Worm (Caenorhabditis elegans): ENCODE results near the gene K03B4.8.

K03B4.8 gene

DNA sequence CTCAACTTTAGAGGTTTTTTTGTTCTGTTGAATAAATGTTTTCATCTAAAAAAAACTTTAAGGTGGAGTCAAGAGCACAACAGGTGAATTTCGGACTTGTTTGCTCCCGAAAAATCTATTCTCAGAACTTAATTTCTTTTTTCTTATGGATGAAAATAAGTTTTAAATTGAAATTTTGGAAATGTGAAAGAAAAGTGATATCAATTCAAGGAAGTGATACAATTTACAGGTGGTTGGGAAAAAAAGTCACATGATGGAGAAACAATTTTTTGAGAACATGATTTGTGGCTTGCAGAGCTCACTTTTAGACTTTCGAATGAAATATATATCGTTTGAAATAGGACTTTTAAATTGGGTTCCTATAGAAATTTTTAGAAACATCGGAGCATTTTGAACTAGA is 33.2 kb upstream of the K03B4.8 start:
- TF ChIP-seq F49E8.2 (tag; optimal IDR thresholded peaks at IDR 0.05; ENCODE audit: borderline replicate concordance) (no peak), nhr-102 (tag; optimal IDR thresholded peaks at IDR 0.05) (no peak), daf-8 (GFP tag; IDR thresholded peaks at IDR 0.05) (no peak), ceh-44 (GFP tag; IDR thresholded peaks at IDR 0.05) (no peak), ces-1 (GFP tag; optimal IDR thresholded peaks at IDR 0.05) (no peak), zip-11 (GFP tag; IDR thresholded peaks at IDR 0.05) (no peak), fos-1 (tag; optimal IDR thresholded peaks at IDR 0.05) (no peak), mdl-1 (tag; optimal IDR thresholded peaks at IDR 0.05) (no peak), nhr-48 (tag; optimal IDR thresholded peaks at IDR 0.05) (no peak), nhr-42 (GFP tag; IDR thresholded peaks at IDR 0.05) (no peak), spr-3 (GFP tag; optimal IDR thresholded peaks at IDR 0.05) (no peak), ama-1 (optimal IDR thresholded peaks at IDR 0.05) (no peak), nhr-25 (tag; optimal IDR thresholded peaks at IDR 0.05; ENCODE audit: borderline replicate concordance, insufficient read depth) (no peak)

DNA sequence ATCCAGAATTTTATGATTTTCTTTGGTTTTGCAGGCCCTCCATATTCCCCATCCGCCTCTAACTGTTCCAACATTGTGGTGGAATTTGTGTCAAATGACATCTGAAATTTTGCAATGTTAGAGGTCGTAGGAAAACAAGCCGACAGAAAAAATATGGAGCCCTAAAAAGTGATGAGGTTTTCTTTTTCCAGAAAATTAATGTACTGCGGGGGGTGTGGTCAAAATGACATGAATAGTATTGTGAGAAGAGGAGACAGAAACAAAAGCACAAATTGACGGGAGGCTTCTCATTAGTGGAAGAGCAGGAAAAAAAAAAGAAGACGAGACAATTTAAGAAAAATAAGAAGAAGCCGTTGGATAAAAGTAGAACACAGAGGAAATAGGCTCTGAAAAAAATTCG is 25.8 kb upstream of the K03B4.8 start, which contains the start of gene ZC266.1:
TSS of gene ZC266.1 (minus strand) at position 101 of the 400 bp plus-strand sequence.
- TF ChIP-seq saeg-2 (GFP tag; IDR thresholded peaks at IDR 0.05) (no peak), pha-4 (GFP tag; IDR thresholded peaks at IDR 0.05) (no peak), pha-4 (tag; optimal IDR thresholded peaks at IDR 0.05) (no peak), F49E8.2 (tag; optimal IDR thresholded peaks at IDR 0.05; ENCODE audit: borderline replicate concordance) (no peak), hmg-1.1 (GFP tag; IDR thresholded peaks at IDR 0.05) (no peak), ztf-11 (tag; optimal IDR thresholded peaks at IDR 0.05) (no peak), set-16 (GFP tag; IDR thresholded peaks at IDR 0.05) (no peak), tra-1 (GFP tag; IDR thresholded peaks at IDR 0.05) (no peak), R02D3.7 (tag; optimal IDR thresholded peaks at IDR 0.05) (no peak), egl-27 (tag; optimal IDR thresholded peaks at IDR 0.05) (no peak), lim-7 (GFP tag; IDR thresholded peaks at IDR 0.05) (no peak), Y75B8A.6 (GFP tag; IDR thresholded peaks at IDR 0.05) (no peak), skn-1 (tag; optimal IDR thresholded peaks at IDR 0.05) (no peak), nhr-10 (tag; optimal IDR thresholded peaks at IDR 0.05) (no peak), nhr-48 (tag; optimal IDR thresholded peaks at IDR 0.05) (no peak), zag-1 (tag; optimal IDR thresholded peaks at IDR 0.05) (no peak), aha-1 (tag) (no peak)

DNA sequence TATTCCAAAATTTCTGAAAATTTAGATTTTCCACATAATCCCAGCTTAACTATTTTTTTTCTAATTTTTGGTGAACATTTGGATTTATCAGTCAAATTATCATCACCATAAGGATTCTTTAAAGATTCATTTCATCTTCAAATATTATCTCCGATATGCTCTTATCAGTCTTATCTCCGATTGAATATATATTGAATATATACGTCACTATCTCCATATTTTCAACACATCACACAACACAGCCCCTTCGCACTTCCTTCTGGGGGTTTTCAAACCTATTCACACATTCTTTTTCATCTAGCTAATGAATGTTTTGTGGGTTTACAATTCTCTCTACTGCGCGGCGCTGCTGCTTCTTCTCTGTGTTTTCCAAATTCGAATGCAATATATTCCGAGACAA is 24.3 kb upstream of the K03B4.8 start:
- TF ChIP-seq daf-19 (GFP tag; conservative IDR thresholded peaks at IDR 0.05) = no peak
- TF ChIP-seq pqm-1 (tag; optimal IDR thresholded peaks at IDR 0.05) = no peak
- TF ChIP-seq jun-1 (tag; optimal IDR thresholded peaks at IDR 0.05) = no peak
- no peak for TF ChIP-seq tra-1 (GFP tag; IDR thresholded peaks at IDR 0.05)
- TF ChIP-seq mxl-2 (GFP tag; conservative IDR thresholded peaks at IDR 0.05) = no peak
- no peak for TF ChIP-seq D1046.2 (GFP tag; IDR thresholded peaks at IDR 0.05)
- no peak for TF ChIP-seq unc-39 (tag; optimal IDR thresholded peaks at IDR 0.05)
- no peak for TF ChIP-seq unc-130 (GFP tag; optimal IDR thresholded peaks at IDR 0.05)
- TF ChIP-seq ceh-82 (tag; optimal IDR thresholded peaks at IDR 0.05) = no peak
- TF ChIP-seq lsy-2 (tag; optimal IDR thresholded peaks at IDR 0.05) = no peak

DNA sequence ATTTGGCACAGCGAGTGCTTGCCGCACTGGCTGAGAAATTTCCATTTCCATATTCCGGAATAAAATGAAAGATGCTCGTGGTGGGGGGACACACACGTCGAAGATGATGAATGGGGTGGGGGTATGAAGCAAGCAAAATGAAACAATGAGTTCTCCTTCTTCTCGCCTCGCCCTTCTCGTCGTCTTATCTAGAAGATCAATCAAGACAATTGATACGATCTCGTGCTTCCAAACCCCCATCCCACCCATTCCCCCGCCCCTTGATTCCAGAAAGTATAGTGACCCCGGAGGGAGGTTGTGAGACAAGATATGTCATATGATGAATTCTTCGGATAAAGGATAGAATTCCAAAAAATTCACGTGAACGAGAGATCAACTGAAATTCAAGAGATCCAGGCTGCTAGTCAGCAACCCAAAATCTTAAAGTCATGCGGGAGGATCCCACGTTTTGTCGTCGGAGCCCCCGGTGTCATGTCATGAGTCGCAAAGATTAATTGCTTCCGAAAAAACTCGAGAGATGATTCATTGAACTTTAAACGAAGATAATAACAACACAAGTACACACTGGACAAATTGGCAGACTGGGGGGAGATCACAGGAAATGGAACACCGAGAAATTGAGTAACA is 20.2 kb upstream of the K03B4.8 start:
- peak; percentile 37 for TF ChIP-seq hlh-11 (tag; optimal IDR thresholded peaks at IDR 0.05)
- TF ChIP-seq lsy-2 (tag; optimal IDR thresholded peaks at IDR 0.05) = peak in 1 of 2 experiments; percentile 5
- TF ChIP-seq unc-62 (GFP tag; optimal IDR thresholded peaks at IDR 0.05 in 1 of 2) = peak in 1 of 2 experiments; percentile 74
- no peak for TF ChIP-seq unc-62 (tag; optimal IDR thresholded peaks at IDR 0.05)
- TF ChIP-seq dmd-6 (GFP tag; IDR thresholded peaks at IDR 0.05) = no peak
- no peak for TF ChIP-seq nhr-42 (GFP tag; IDR thresholded peaks at IDR 0.05)
- TF ChIP-seq ama-1 (optimal IDR thresholded peaks at IDR 0.05) = peak; percentile 13
- peak; percentile 51 for TF ChIP-seq nhr-11 (tag; optimal IDR thresholded peaks at IDR 0.05)
- TF ChIP-seq mes-2 (tag; optimal IDR thresholded peaks at IDR 0.05; ENCODE audit: poor library complexity, severe bottlenecking) = no peak
- no peak for TF ChIP-seq R02D3.7 (tag; optimal IDR thresholded peaks at IDR 0.05)
- TF ChIP-seq F10B5.3 (tag; optimal IDR thresholded peaks at IDR 0.05) = no peak
- TF ChIP-seq dpl-1 (GFP tag; optimal IDR thresholded peaks at IDR 0.05) = no peak
- peak in 1 of 2 experiments; percentile 21 for TF ChIP-seq mdl-1 (tag; optimal IDR thresholded peaks at IDR 0.05)
- no peak for TF ChIP-seq fos-1 (tag; optimal IDR thresholded peaks at IDR 0.05)
- no peak for TF ChIP-seq pqm-1 (tag; optimal IDR thresholded peaks at IDR 0.05)
- TF ChIP-seq Y75B8A.6 (GFP tag; IDR thresholded peaks at IDR 0.05) = no peak
- TF ChIP-seq hlh-30 (tag; optimal IDR thresholded peaks at IDR 0.05; ENCODE audit: insufficient read depth) = peak; percentile 38
- no peak for TF ChIP-seq dve-1 (tag; optimal IDR thresholded peaks at IDR 0.05; ENCODE audit: insufficient read depth)

Data from whole organism, L4 larva.